Fruit fly (Drosophila melanogaster) whole organism, embryonic: ENCODE measurements around the gene Pmm2.

ENCODE experiments used
- Awh ChIP-seq: fragments of 200-800 bp; sonication (Bioruptor generic); IDR thresholded peaks from 2 replicates; pipeline ENCODE4, ENCODE4 v1.3.6; 2022; ENCODE audit warnings: missing biosample characterization, missing genetic modification characterization
- C15 ChIP-seq: fragments of 200-800 bp; sonication (Bioruptor generic); IDR thresholded peaks from 3 replicates; pipeline ENCODE4 v1.3.6; 2022; ENCODE audit warnings: missing biosample characterization, missing genetic modification characterization
- CG10274 ChIP-seq: fragments of 200-800 bp; sonication (Bioruptor generic); optimal IDR thresholded peaks from 3 replicates; lab custom pipeline; 2017; ENCODE audit warnings: missing biosample characterization, mild to moderate bottlenecking, missing genetic modification characterization
- CG10366 ChIP-seq: fragments of 200-800 bp; sonication (Bioruptor generic); IDR thresholded peaks from 2 replicates; pipeline ENCODE4 v1.3.6; 2022; ENCODE audit warnings: missing biosample characterization, missing genetic modification characterization
- CG10654 ChIP-seq: fragments of 200-800 bp; sonication (Bioruptor generic); optimal IDR thresholded peaks from 2 replicates; lab custom pipeline; 2016; ENCODE audit warnings: missing biosample characterization, missing genetic modification characterization
- CG11093 ChIP-seq: fragments of 200-800 bp; sonication (Bioruptor generic); IDR thresholded peaks from 3 replicates; pipeline ENCODE4 v1.3.6; 2022; ENCODE audit warnings: missing biosample characterization, missing genetic modification characterization
- CG11456 ChIP-seq: fragments of 200-800 bp; sonication (Bioruptor generic); IDR thresholded peaks from 3 replicates; pipeline ENCODE4 v1.3.6; 2022; ENCODE audit warnings: missing biosample characterization, missing genetic modification characterization
- CG11723 ChIP-seq: fragments of 200-800 bp; sonication (Bioruptor generic); optimal IDR thresholded peaks from 2 replicates; lab custom pipeline; 2017; ENCODE audit warnings: missing biosample characterization, mild to moderate bottlenecking, missing genetic modification characterization
- CG12071 ChIP-seq: fragments of 200-800 bp; sonication (Bioruptor generic); optimal IDR thresholded peaks from 3 replicates; lab custom pipeline; 2018; ENCODE audit warnings: missing biosample characterization, mild to moderate bottlenecking, missing genetic modification characterization
- CG12104 ChIP-seq: fragments of 200-800 bp; sonication (Bioruptor generic); optimal IDR thresholded peaks from 3 replicates; lab custom pipeline; 2016; ENCODE audit warnings: missing biosample characterization, missing genetic modification characterization
- CG12236 ChIP-seq: fragments of 200-800 bp; sonication (Bioruptor generic); optimal IDR thresholded peaks from 2 replicates; lab custom pipeline; 2016; ENCODE audit warnings: missing biosample characterization, missing genetic modification characterization
- CG14860 ChIP-seq: fragments of 200-800 bp; sonication (Bioruptor generic); IDR thresholded peaks from 3 replicates; pipeline ENCODE4 v1.3.6; 2022; ENCODE audit warnings: missing biosample characterization, missing genetic modification characterization; ENCODE audit not compliant: partially characterized antibody
- CG17385 ChIP-seq: fragments of 200-800 bp; sonication (Bioruptor generic); optimal IDR thresholded peaks from 3 replicates; lab custom pipeline; 2018; ENCODE audit warnings: missing biosample characterization, mild to moderate bottlenecking, missing genetic modification characterization
- CG18764 ChIP-seq: fragments of 200-800 bp; sonication (Bioruptor generic); optimal IDR thresholded peaks from 3 replicates; lab custom pipeline; 2016; ENCODE audit warnings: missing biosample characterization, missing genetic modification characterization
- CG2678 ChIP-seq: fragments of 200-800 bp; sonication (Bioruptor generic); optimal IDR thresholded peaks from 3 replicates; lab custom pipeline; 2019; ENCODE audit warnings: missing biosample characterization, mild to moderate bottlenecking, missing genetic modification characterization, moderate library complexity
- CG2712 ChIP-seq: fragments of 200-800 bp; optimal IDR thresholded peaks from 3 replicates; lab custom pipeline; 2019; ENCODE audit warnings: missing biosample characterization, mild to moderate bottlenecking, missing genetic modification characterization, moderate library complexity
- CG34224 ChIP-seq: fragments of 200-800 bp; sonication (Bioruptor generic); IDR thresholded peaks from 3 replicates; pipeline ENCODE4 v1.3.6; 2022; ENCODE audit warnings: missing biosample characterization, missing genetic modification characterization; ENCODE audit not compliant: partially characterized antibody
- CG3726 ChIP-seq: fragments of 200-800 bp; sonication (Bioruptor generic); IDR thresholded peaks from 3 replicates; pipeline ENCODE4, ENCODE4 v1.3.6; 2022; ENCODE audit warnings: missing biosample characterization, missing genetic modification characterization
- CG3838 ChIP-seq: fragments of 200-800 bp; sonication (Bioruptor generic); optimal IDR thresholded peaks from 3 replicates; lab custom pipeline; 2016; ENCODE audit warnings: missing biosample characterization, missing genetic modification characterization
- CG4360 ChIP-seq: fragments of 200-800 bp; sonication (Bioruptor generic); IDR thresholded peaks from 2 replicates; pipeline ENCODE4 v1.3.6; 2022; ENCODE audit warnings: missing biosample characterization, missing genetic modification characterization
- CG4730 ChIP-seq: fragments of 200-800 bp; sonication (Bioruptor generic); IDR thresholded peaks from 2 replicates; pipeline ENCODE4 v1.3.6; 2022; ENCODE audit warnings: missing biosample characterization, missing genetic modification characterization
- CG7963 ChIP-seq: fragments of 200-800 bp; sonication (Bioruptor generic); IDR thresholded peaks from 3 replicates; pipeline ENCODE4 v1.3.6; 2022; ENCODE audit warnings: missing biosample characterization, missing genetic modification characterization; ENCODE audit not compliant: partially characterized antibody
- CG8089 ChIP-seq: fragments of 200-800 bp; sonication (Bioruptor generic); optimal IDR thresholded peaks from 3 replicates; lab custom pipeline; 2016; ENCODE audit warnings: missing biosample characterization, missing genetic modification characterization
- CTCF ChIP-seq: fragments of 200-800 bp; sonication (Bioruptor generic); optimal IDR thresholded peaks from 2 replicates; lab custom pipeline; 2017; ENCODE audit warnings: missing biosample characterization, mild to moderate bottlenecking, missing genetic modification characterization, moderate library complexity
- Dbx ChIP-seq: fragments of 200-800 bp; sonication (Bioruptor generic); IDR thresholded peaks from 3 replicates; pipeline ENCODE4 v1.3.6; 2022; ENCODE audit warnings: missing biosample characterization, missing genetic modification characterization
- Dfd ChIP-seq, 2 experiments: fragments of >200 bp; optimal IDR thresholded peaks; 2 replicates each; lab custom pipeline; 2017; ENCODE audit warnings: missing biosample characterization in 2 of 2, missing genetic modification characterization in 2 of 2
- Dll ChIP-seq: fragments of 200-800 bp; sonication (Bioruptor generic); IDR thresholded peaks from 4 replicates; pipeline ENCODE4 v1.3.6; 2022; ENCODE audit warnings: missing biosample characterization, missing genetic modification characterization; ENCODE audit not compliant: partially characterized antibody
- HLHmδ ChIP-seq: fragments of 200-800 bp; sonication (Bioruptor generic); optimal IDR thresholded peaks from 2 replicates; lab custom pipeline; 2018; ENCODE audit warnings: missing biosample characterization, mild to moderate bottlenecking, missing genetic modification characterization, moderate library complexity
- Hand ChIP-seq: fragments of 200-800 bp; sonication (Bioruptor generic); optimal IDR thresholded peaks from 2 replicates; lab custom pipeline; 2017; ENCODE audit warnings: mild to moderate bottlenecking, missing biosample characterization, missing genetic modification reagents, missing genetic modification characterization
- MBD-R2 ChIP-seq: fragments of 200-800 bp; sonication (Bioruptor generic); IDR thresholded peaks from 2 replicates; pipeline ENCODE4 v1.3.6; 2022; ENCODE audit warnings: missing biosample characterization, missing genetic modification characterization
- Oaz ChIP-seq: fragments of 200-800 bp; sonication (Bioruptor generic); IDR thresholded peaks from 2 replicates; pipeline ENCODE4 v1.3.6; 2022; ENCODE audit warnings: missing biosample characterization, missing genetic modification characterization
- Optix ChIP-seq: fragments of 200-800 bp; sonication (Bioruptor generic); IDR thresholded peaks from 3 replicates; pipeline ENCODE4 v1.3.6; 2022; ENCODE audit warnings: missing biosample characterization, missing genetic modification characterization
- PHDP ChIP-seq: fragments of 200-800 bp; sonication (Bioruptor generic); optimal IDR thresholded peaks from 3 replicates; lab custom pipeline; 2018; ENCODE audit warnings: missing biosample characterization, mild to moderate bottlenecking, missing genetic modification characterization, moderate library complexity
- Pdp1 ChIP-seq, 2 experiments: fragments of 200-800 bp; sonication (Bioruptor generic); optimal IDR thresholded peaks; 3 replicates each; lab custom pipeline; 2016; ENCODE audit warnings: missing biosample characterization in 2 of 2, missing genetic modification characterization in 2 of 2, mild to moderate bottlenecking in 1 of 2, moderate library complexity in 1 of 2
- Six4 ChIP-seq: fragments of 200-800 bp; sonication (Bioruptor generic); optimal IDR thresholded peaks from 2 replicates; lab custom pipeline; 2016; ENCODE audit warnings: missing biosample characterization, missing genetic modification characterization
- Sry-β ChIP-seq: fragments of 200-800 bp; sonication (Bioruptor generic); optimal IDR thresholded peaks from 2 replicates; lab custom pipeline; 2018; ENCODE audit warnings: missing biosample characterization, mild to moderate bottlenecking, missing genetic modification characterization, moderate library complexity
- Tbp ChIP-seq: fragments of >200 bp; optimal IDR thresholded peaks from 2 replicates; lab custom pipeline; 2018; ENCODE audit warnings: missing biosample characterization, missing genetic modification characterization
- Xbp1 ChIP-seq: fragments of 200-800 bp; sonication (Bioruptor generic); optimal IDR thresholded peaks from 3 replicates; lab custom pipeline; 2016; ENCODE audit warnings: missing biosample characterization, mild to moderate bottlenecking, missing genetic modification characterization
- da ChIP-seq: fragments of 200-800 bp; sonication (Bioruptor generic); optimal IDR thresholded peaks from 2 replicates; lab custom pipeline; 2016; ENCODE audit warnings: missing biosample characterization, missing genetic modification characterization
- emc ChIP-seq: fragments of 200-800 bp; sonication (Bioruptor generic); optimal IDR thresholded peaks from 2 replicates; lab custom pipeline; 2016; ENCODE audit warnings: missing biosample characterization, missing genetic modification characterization
- esg ChIP-seq: fragments of 200-800 bp; sonication (Bioruptor generic); conservative IDR thresholded peaks from 2 replicates; pipeline ENCODE4 v1.3.6; 2022; ENCODE audit warnings: missing biosample characterization, missing genetic modification characterization
- fu2 ChIP-seq: fragments of 200-800 bp; sonication (Bioruptor generic); optimal IDR thresholded peaks from 2 replicates; lab custom pipeline; 2016; ENCODE audit warnings: missing biosample characterization, missing genetic modification characterization
- pb ChIP-seq: fragments of 200-800 bp; sonication (Bioruptor generic); optimal IDR thresholded peaks from 3 replicates; lab custom pipeline; 2016; ENCODE audit warnings: missing biosample characterization, missing genetic modification characterization
- repo ChIP-seq: fragments of 200-800 bp; sonication (Bioruptor generic); optimal IDR thresholded peaks from 2 replicates; lab custom pipeline; 2016; ENCODE audit warnings: missing biosample characterization, missing genetic modification characterization
- run ChIP-seq: fragments of 200-800 bp; sonication (Bioruptor generic); optimal IDR thresholded peaks from 3 replicates; lab custom pipeline; 2018; ENCODE audit warnings: missing biosample characterization, mild to moderate bottlenecking, missing genetic modification characterization
- salm ChIP-seq: fragments of 200-800 bp; sonication (Bioruptor generic); optimal IDR thresholded peaks from 2 replicates; lab custom pipeline; 2018; ENCODE audit warnings: missing biosample characterization, mild to moderate bottlenecking, missing genetic modification characterization
- sd ChIP-seq: fragments of 200-800 bp; sonication (Bioruptor generic); optimal IDR thresholded peaks from 3 replicates; lab custom pipeline; 2018; ENCODE audit warnings: missing biosample characterization, mild to moderate bottlenecking, missing genetic modification characterization, moderate library complexity
- slbo ChIP-seq: fragments of 200-800 bp; sonication (Bioruptor generic); IDR thresholded peaks from 2 replicates; pipeline ENCODE4 v1.3.6; 2022; ENCODE audit warnings: missing biosample characterization, missing genetic modification characterization
- ssp ChIP-seq: fragments of 200-800 bp; sonication (Bioruptor generic); IDR thresholded peaks from 2 replicates; pipeline ENCODE4 v1.3.6; 2022; ENCODE audit warnings: missing biosample characterization, missing genetic modification characterization
- stwl ChIP-seq: fragments of 200-800 bp; sonication (Bioruptor generic); optimal IDR thresholded peaks from 3 replicates; lab custom pipeline; 2018; ENCODE audit warnings: missing biosample characterization, mild to moderate bottlenecking, missing genetic modification characterization, moderate library complexity
- zen2 ChIP-seq: fragments of 200-800 bp; sonication (Bioruptor generic); IDR thresholded peaks from 3 replicates; pipeline ENCODE4 v1.3.6; 2022; ENCODE audit warnings: missing biosample characterization, missing genetic modification characterization; ENCODE audit not compliant: partially characterized antibody

Gene Pmm2

dm6 chr3L:12533392-12534070, 859 bp upstream of the Pmm2 start, which contains the start of the genes Tsf2 and CG34242 (continued):
- TF ChIP-seq CG18764 (GFP tag; lab: Kevin White, UChicago) (peak; percentile 18), CG7963 (GFP tag; lab: Robert Waterston, UW) (no peak), CG4360 (GFP tag; lab: Robert Waterston, UW) (peak; percentile 63), Dbx (GFP tag; lab: Robert Waterston, UW) (peak; percentile 94), PHDP (peak; percentile 6), fu2 (GFP tag; lab: Kevin White, UChicago) (no peak), CG10366 (GFP tag; lab: Robert Waterston, UW) (no peak; the same call in 1 of the 2 replicates), run (tag; lab: Kevin White, UChicago) (no peak), Dll (GFP tag; lab: Robert Waterston, UW) (no peak), esg (peak; percentile 97), CG2712 (tag; lab: Kevin White, UChicago) (peak; percentile 89), CG11723 (GFP tag; lab: Kevin White, UChicago) (no peak), C15 (GFP tag; lab: Robert Waterston, UW) (peak; percentile 79), Tbp (no peak), CG12236 (GFP tag; lab: Kevin White, UChicago) (no peak), CG11093 (GFP tag; lab: Robert Waterston, UW) (peak; percentile 75; the same call in 2 of the 3 replicates), Optix (GFP tag; lab: Robert Waterston, UW) (peak; percentile 74), CG10654 (GFP tag; lab: Kevin White, UChicago) (peak; percentile 81), Dfd (GFP tag; optimal IDR thresholded peaks at IDR 0.05; lab: Kevin White, UChicago) (no peak), CG14860 (GFP tag; lab: Robert Waterston, UW) (no peak), CG10274 (GFP tag; lab: Kevin White, UChicago) (no peak), pb (GFP tag; lab: Kevin White, UChicago) (no peak), CG12104 (GFP tag; lab: Kevin White, UChicago) (peak; percentile 45), MBD-R2 (peak; percentile 91), Six4 (peak; percentile 71), stwl (tag; lab: Kevin White, UChicago) (peak; percentile 58), ssp (GFP tag; lab: Robert Waterston, UW) (peak; percentile 88), CG34224 (GFP tag; lab: Robert Waterston, UW) (no peak), CG4730 (GFP tag; lab: Robert Waterston, UW) (peak; percentile 95), CG17385 (peak; percentile 25), sd (tag; lab: Kevin White, UChicago) (no peak), zen2 (GFP tag; lab: Robert Waterston, UW) (no peak), Pdp1 (GFP tag; optimal IDR thresholded peaks at IDR 0.05; lab: Kevin White, UChicago) (peak in 1 of 2 experiments; percentile 26), Oaz (GFP tag; lab: Robert Waterston, UW) (peak; percentile 88), CG8089 (GFP tag; lab: Kevin White, UChicago) (no peak), CG2678 (tag; lab: Kevin White, UChicago) (peak; percentile 93), salm (tag; lab: Kevin White, UChicago) (peak; percentile 4), Hand (GFP tag; lab: Kevin White, UChicago) (no peak), Sry-β (GFP tag; lab: Kevin White, UChicago) (no peak), slbo (GFP tag; lab: Robert Waterston, UW) (peak; percentile 69), CG3838 (GFP tag; lab: Kevin White, UChicago) (no peak), CG11456 (GFP tag; lab: Robert Waterston, UW) (peak; percentile 94), HLHmδ (GFP tag; lab: Kevin White, UChicago) (no peak), emc (GFP tag; lab: Kevin White, UChicago) (no peak), Awh (GFP tag; lab: Robert Waterston, UW) (peak; percentile 96), CG12071 (no peak), da (GFP tag; lab: Kevin White, UChicago) (no peak), Xbp1 (GFP tag; lab: Kevin White, UChicago) (no peak), CG3726 (GFP tag; lab: Robert Waterston, UW) (peak; percentile 84; the same call in 2 of the 3 replicates), repo (GFP tag; lab: Kevin White, UChicago) (no peak), CTCF (GFP tag; lab: Kevin White, UChicago) (peak; percentile 10)
